Worm (Caenorhabditis elegans): ENCODE data around the gene msp-32.

Gene msp-32

ce11 chrII:4856113-4856512, 42.5 kb upstream of the msp-32 start (continued):
- TF ChIP-seq unc-62 (GFP tag; optimal IDR thresholded peaks at IDR 0.05) (no peak), atf-7 (tag; optimal IDR thresholded peaks at IDR 0.05) (no peak), D2030.7 (GFP tag; IDR thresholded peaks at IDR 0.05) (no peak), F55B11.4 (tag; optimal IDR thresholded peaks at IDR 0.05; ENCODE audit: borderline replicate concordance, insufficient read depth) (no peak), ztf-26 (tag; optimal IDR thresholded peaks at IDR 0.05) (no peak), lin-40 (tag; optimal IDR thresholded peaks at IDR 0.05) (no peak), pbrm-1 (GFP tag; IDR thresholded peaks at IDR 0.05) (0 out of 2 replicates have a peak, but pooled peaks have one; percentile 12), Y53G8AR.9 (GFP tag; conservative IDR thresholded peaks at IDR 0.05) (no peak), cebp-2 (GFP tag; IDR thresholded peaks at IDR 0.05) (no peak), hlh-26 (GFP tag; conservative IDR thresholded peaks at IDR 0.05) (no peak), ztf-25 (GFP tag; IDR thresholded peaks at IDR 0.05) (no peak), ztf-6 (GFP tag; IDR thresholded peaks at IDR 0.05) (no peak), nfyb-1 (GFP tag; IDR thresholded peaks at IDR 0.05) (0 out of 2 replicates have a peak, but pooled peaks have one; percentile 46), K11D2.4 (GFP tag; IDR thresholded peaks at IDR 0.05) (no peak), Y95B8A.8 (GFP tag; IDR thresholded peaks at IDR 0.05) (no peak), lin-26 (GFP tag; IDR thresholded peaks at IDR 0.05) (0 out of 2 replicates have a peak, but pooled peaks have one; percentile 13), egl-44 (GFP tag; IDR thresholded peaks at IDR 0.05) (no peak), attf-5 (GFP tag; optimal IDR thresholded peaks at IDR 0.05) (peak; percentile 39), lsy-27 (tag; optimal IDR thresholded peaks at IDR 0.05; ENCODE audit: borderline replicate concordance, insufficient read depth) (no peak), akir-1 (GFP tag; optimal IDR thresholded peaks at IDR 0.05) (no peak), nhr-80 (tag; optimal IDR thresholded peaks at IDR 0.05) (no peak), xnd-1 (tag; optimal IDR thresholded peaks at IDR 0.05) (no peak), lag-1 (GFP tag; IDR thresholded peaks at IDR 0.05) (no peak), attf-3 (GFP tag; conservative IDR thresholded peaks at IDR 0.05) (no peak), ztf-22 (GFP tag; optimal IDR thresholded peaks at IDR 0.05) (no peak), Y56A3A.18 (GFP tag; IDR thresholded peaks at IDR 0.05) (no peak), let-526 (GFP tag; IDR thresholded peaks at IDR 0.05) (peak; percentile 24; the same call in 1 of the 2 replicates), die-1 (tag; optimal IDR thresholded peaks at IDR 0.05) (no peak), efl-1 (GFP tag; optimal IDR thresholded peaks at IDR 0.05) (no peak), aptf-3 (GFP tag; IDR thresholded peaks at IDR 0.05) (no peak), madf-3 (GFP tag; IDR thresholded peaks at IDR 0.05) (no peak), cebp-1 (GFP tag; IDR thresholded peaks at IDR 0.05) (peak; percentile 96), cebp-1 (tag; optimal IDR thresholded peaks at IDR 0.05) (peak; percentile 99), athp-1 (tag; optimal IDR thresholded peaks at IDR 0.05) (no peak)

ce11 chrII:4857086-4857485, 41.5 kb upstream of the msp-32 start:
- no peak for TF ChIP-seq cebp-1 (GFP tag; IDR thresholded peaks at IDR 0.05)
- TF ChIP-seq cebp-1 (tag; optimal IDR thresholded peaks at IDR 0.05), result peak; percentile 14
- peak; percentile 36 for TF ChIP-seq ets-4 (GFP tag; optimal IDR thresholded peaks at IDR 0.05)
- no peak for TF ChIP-seq mcd-1 (GFP tag; IDR thresholded peaks at IDR 0.05)
- no peak for TF ChIP-seq Y53G8AR.9 (GFP tag; conservative IDR thresholded peaks at IDR 0.05)
- no peak for TF ChIP-seq hrde-1 (tag; optimal IDR thresholded peaks at IDR 0.05; ENCODE audit: borderline replicate concordance)
- peak; percentile 21 for TF ChIP-seq lin-54 (GFP tag; optimal IDR thresholded peaks at IDR 0.05)
- TF ChIP-seq nfya-2 (GFP tag; IDR thresholded peaks at IDR 0.05), result no peak
- no peak for TF ChIP-seq Y53F4B.3 (GFP tag; IDR thresholded peaks at IDR 0.05)
- no peak for TF ChIP-seq snpc-1.1 (tag; optimal IDR thresholded peaks at IDR 0.05; ENCODE audit: insufficient read depth)
- TF ChIP-seq sea-2 (GFP tag; IDR thresholded peaks at IDR 0.05), result no peak
- TF ChIP-seq ztf-18 (tag; optimal IDR thresholded peaks at IDR 0.05), result peak; percentile 15
- peak; percentile 54; the same call in 1 of the 2 replicates for TF ChIP-seq dox-1 (GFP tag; IDR thresholded peaks at IDR 0.05)
- TF ChIP-seq nhr-80 (tag; optimal IDR thresholded peaks at IDR 0.05), result peak; percentile 89
- no peak for TF ChIP-seq ztf-28 (GFP tag; IDR thresholded peaks at IDR 0.05)
- TF ChIP-seq tbp1 (GFP tag; optimal IDR thresholded peaks at IDR 0.05), result peak; percentile 15
